Worm (Caenorhabditis elegans) whole organism, midembryonic: ENCODE measurements around the gene ptp-8.
A peak's percentile ranks its signal among the peaks of the same experiment; 100 is the strongest.

Experiments used
- T22C8.4 ChIP-seq: fragments of 200-800 bp; sonication (Bioruptor generic); IDR thresholded peaks from 2 replicates; pipeline ENCODE4 v1.3.6; 2022; ENCODE audit warnings: missing genetic modification characterization, missing compliant biosample characterization
- cog-1 ChIP-seq: sonication (generic microtip); optimal IDR thresholded peaks from 2 replicates; lab custom pipeline; 2016; ENCODE audit warnings: missing genetic modification characterization, missing compliant biosample characterization
- flt-1 ChIP-seq: fragments of 200-800 bp; sonication (Bioruptor generic); IDR thresholded peaks from 2 replicates; pipeline ENCODE4 v1.3.6; 2022; ENCODE audit warnings: missing genetic modification characterization, missing compliant biosample characterization
- klf-2 ChIP-seq: fragments of 200-800 bp; sonication (Bioruptor generic); conservative IDR thresholded peaks from 2 replicates; pipeline ENCODE4 v1.3.6; 2022; ENCODE audit warnings: missing genetic modification reagents, missing genetic modification characterization, missing compliant biosample characterization
- med-1 ChIP-seq: sonication (generic microtip); optimal IDR thresholded peaks from 2 replicates; lab custom pipeline; 2017; ENCODE audit warnings: missing genetic modification characterization, mild to moderate bottlenecking, missing compliant biosample characterization, antibody characterized with exemption, missing genetic modification reagents; ENCODE audit not compliant: insufficient read depth
- ref-1 ChIP-seq: fragments of 200-800 bp; sonication (Bioruptor generic); conservative IDR thresholded peaks from 2 replicates; pipeline ENCODE4 v1.3.6; 2022; ENCODE audit warnings: missing genetic modification reagents, missing genetic modification characterization, missing compliant biosample characterization
- tab-1 ChIP-seq: fragments of 200-800 bp; sonication (Bioruptor generic); IDR thresholded peaks from 2 replicates; pipeline ENCODE4 v1.3.6; 2022; ENCODE audit warnings: missing genetic modification characterization, missing compliant biosample characterization
- ztf-23 ChIP-seq: fragments of 200-800 bp; sonication (Bioruptor generic); IDR thresholded peaks from 2 replicates; pipeline ENCODE4 v1.3.6; 2022; ENCODE audit warnings: missing genetic modification reagents, missing genetic modification characterization, missing compliant biosample characterization
- ztf-29 ChIP-seq: fragments of 200-800 bp; sonication (Bioruptor generic); IDR thresholded peaks from 2 replicates; pipeline ENCODE4 v1.3.6; 2022; ENCODE audit warnings: missing genetic modification reagents, missing genetic modification characterization, missing compliant biosample characterization

ptp-8 gene

ce11 chrIV:7388843-7389242, 7.0 kb downstream of the ptp-8 start, which contains the start of gene mob-3:
Gene mob-3 (minus strand): TSS chrIV:7388943.
- no peak for TF ChIP-seq ztf-29
- TF ChIP-seq tab-1: no peak
- TF ChIP-seq ref-1 (GFP tag; lab: Robert Waterston, UW): no peak
- TF ChIP-seq cog-1: no peak
- TF ChIP-seq klf-2 (GFP tag; lab: Robert Waterston, UW): no peak
- TF ChIP-seq flt-1: no peak
- TF ChIP-seq T22C8.4 (GFP tag; lab: Robert Waterston, UW): no peak

ce11 chrIV:7389719-7390118, 7.9 kb downstream of the ptp-8 start:
- TF ChIP-seq flt-1 (no peak), tab-1 (no peak), ztf-23 (GFP tag; lab: Robert Waterston, UW) (no peak), med-1 (GFP tag; lab: Kevin White, UChicago) (no peak), klf-2 (GFP tag; lab: Robert Waterston, UW) (no peak), ztf-29 (no peak), T22C8.4 (GFP tag; lab: Robert Waterston, UW) (no peak), ref-1 (GFP tag; lab: Robert Waterston, UW) (no peak), cog-1 (no peak)

DNA sequence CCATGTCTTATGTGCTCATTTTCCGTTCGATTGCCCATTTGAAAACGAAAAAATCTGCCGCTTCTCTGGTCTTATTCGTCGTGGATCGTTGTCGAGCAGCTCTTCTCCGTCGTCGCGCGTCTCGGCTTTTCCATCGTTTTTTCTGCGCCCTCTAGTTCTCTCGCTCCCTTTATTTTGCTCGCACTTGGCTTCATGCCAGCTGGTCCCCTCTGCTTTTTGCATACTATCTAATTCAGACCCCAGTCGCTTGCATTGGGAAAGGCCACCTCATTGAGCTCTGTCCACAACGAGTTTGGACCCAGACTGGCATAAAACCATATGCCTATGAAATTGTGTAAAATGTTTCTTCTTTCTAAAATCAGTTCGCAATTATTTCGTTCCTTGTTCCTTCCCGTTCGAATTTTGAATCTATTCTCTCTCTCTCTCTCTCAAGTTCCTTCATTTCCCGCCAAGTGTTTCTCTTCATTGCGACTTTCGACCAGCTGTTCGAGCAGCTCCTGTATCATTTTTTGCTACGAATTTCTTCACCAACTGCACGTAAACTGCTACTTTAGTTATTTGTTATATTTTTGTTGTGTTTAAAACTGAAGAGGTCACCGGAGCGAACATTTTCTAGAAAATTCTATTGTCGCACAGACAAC, 8.4 kb downstream of the ptp-8 start:
- TF ChIP-seq tab-1 (no peak), ztf-29 (no peak), klf-2 (GFP tag; lab: Robert Waterston, UW) (no peak), med-1 (GFP tag; lab: Kevin White, UChicago) (no peak), T22C8.4 (GFP tag; lab: Robert Waterston, UW) (no peak), ref-1 (GFP tag; lab: Robert Waterston, UW) (no peak), ztf-23 (GFP tag; lab: Robert Waterston, UW) (no peak), cog-1 (no peak), flt-1 (no peak)

ce11 chrIV:7391534-7392343, 9.9 kb downstream of the ptp-8 start:
- TF ChIP-seq ztf-29 (no peak), klf-2 (GFP tag; lab: Robert Waterston, UW) (no peak), ztf-23 (GFP tag; lab: Robert Waterston, UW) (no peak), cog-1 (no peak), ref-1 (GFP tag; lab: Robert Waterston, UW) (no peak), flt-1 (no peak), med-1 (GFP tag; lab: Kevin White, UChicago) (no peak), tab-1 (no peak), T22C8.4 (GFP tag; lab: Robert Waterston, UW) (no peak)

DNA sequence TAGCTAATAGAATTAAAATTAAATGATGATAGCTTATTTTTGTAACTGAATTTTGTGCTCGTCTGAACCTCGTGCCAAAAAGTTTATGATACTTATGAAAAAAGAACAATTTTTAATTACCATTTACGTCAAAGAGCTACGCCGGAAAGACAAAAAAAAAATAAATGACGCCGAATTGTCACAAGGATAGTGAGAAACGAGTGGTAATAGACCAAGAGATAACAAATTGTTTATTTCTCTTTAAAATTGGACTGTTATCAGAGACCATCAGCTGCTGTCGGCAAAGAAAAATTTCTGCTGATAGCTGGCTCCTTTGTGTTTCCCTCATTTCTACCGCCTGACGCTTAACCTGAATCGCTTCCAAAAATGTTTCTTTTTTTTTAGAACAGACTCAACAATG, 11.8 kb downstream of the ptp-8 start, which contains the start of gene pitr-1:
TSS of gene pitr-1 (plus strand) at position 386 of the 400 bp plus-strand sequence.
- no peak for TF ChIP-seq med-1 (GFP tag; lab: Kevin White, UChicago)
- no peak for TF ChIP-seq ztf-23 (GFP tag; lab: Robert Waterston, UW)
- no peak for TF ChIP-seq ztf-29
- TF ChIP-seq T22C8.4 (GFP tag; lab: Robert Waterston, UW): no peak
- TF ChIP-seq cog-1: no peak
- no peak for TF ChIP-seq tab-1
- TF ChIP-seq flt-1: no peak
- TF ChIP-seq ref-1 (GFP tag; lab: Robert Waterston, UW): no peak

ce11 chrIV:7397507-7397906, 15.7 kb downstream of the ptp-8 start:
- TF ChIP-seq ref-1 (GFP tag; lab: Robert Waterston, UW) (no peak), med-1 (GFP tag; lab: Kevin White, UChicago) (no peak), cog-1 (no peak), flt-1 (no peak), tab-1 (no peak), ztf-23 (GFP tag; lab: Robert Waterston, UW) (no peak), klf-2 (GFP tag; lab: Robert Waterston, UW) (no peak), T22C8.4 (GFP tag; lab: Robert Waterston, UW) (no peak), ztf-29 (no peak)

ce11 chrIV:7400502-7401118, 18.8 kb downstream of the ptp-8 start:
- TF ChIP-seq tab-1 (no peak), klf-2 (GFP tag; lab: Robert Waterston, UW) (no peak), ztf-29 (no peak), flt-1 (no peak), cog-1 (no peak)

DNA sequence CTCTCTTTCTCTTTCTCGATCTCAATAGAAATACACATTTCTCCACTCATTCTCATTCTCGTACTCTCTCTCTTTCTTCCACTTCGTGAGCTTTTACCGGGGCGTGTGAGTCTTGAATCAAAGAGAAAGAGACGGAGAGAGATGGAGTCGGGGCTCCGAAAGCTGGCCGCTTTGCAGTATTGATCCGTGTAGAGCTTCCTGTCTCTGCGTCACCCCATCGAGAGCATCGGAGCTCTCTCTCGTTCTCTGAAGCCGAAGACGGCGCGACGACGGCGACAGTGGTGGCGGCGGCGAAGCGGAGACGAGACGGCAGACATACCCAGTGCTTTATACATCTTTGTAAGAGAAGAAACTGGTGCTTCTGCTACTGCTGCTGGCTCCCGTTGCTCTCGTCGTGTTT, 20.2 kb downstream of the ptp-8 start:
- TF ChIP-seq T22C8.4 (GFP tag; lab: Robert Waterston, UW) (peak; percentile 81), flt-1 (no peak), cog-1 (peak; percentile 36)

DNA sequence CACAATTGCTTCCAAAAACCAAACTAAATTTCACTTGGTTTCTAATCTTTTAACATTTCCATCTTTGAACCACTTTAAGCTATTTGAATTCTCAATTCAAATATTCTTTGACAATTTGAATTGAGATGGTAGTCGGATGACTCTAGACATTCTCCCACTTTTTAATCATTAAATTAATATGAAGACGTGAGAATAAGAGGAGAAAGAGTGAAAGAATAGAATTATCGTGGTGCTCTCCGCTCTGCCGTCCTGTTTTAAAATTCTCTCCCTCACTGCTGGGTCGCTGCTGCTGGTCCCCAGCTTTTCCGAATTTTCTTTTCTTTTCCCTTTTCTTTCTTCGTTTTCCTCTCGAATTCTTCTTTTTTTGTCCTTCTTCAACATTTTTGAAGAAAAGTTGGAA, 21.6 kb downstream of the ptp-8 start:
- TF ChIP-seq flt-1 (no peak), ref-1 (GFP tag; lab: Robert Waterston, UW) (no peak), T22C8.4 (GFP tag; lab: Robert Waterston, UW) (no peak), klf-2 (GFP tag; lab: Robert Waterston, UW) (no peak), ztf-23 (GFP tag; lab: Robert Waterston, UW) (no peak), ztf-29 (no peak), med-1 (GFP tag; lab: Kevin White, UChicago) (no peak), tab-1 (no peak), cog-1 (no peak)
